Fruit fly (Drosophila melanogaster): ENCODE data around the gene NijA.

NijA gene

dm6 chr3L:10682725-10683367 lies 13.8 kb downstream of the NijA start (continued):
- TF ChIP-seq croc (GFP tag; conservative IDR thresholded peaks at IDR 0.05) (peak; percentile 97), CG18476 (GFP tag; optimal IDR thresholded peaks at IDR 0.05) (peak; percentile 96), CG12104 (GFP tag; optimal IDR thresholded peaks at IDR 0.05) (peak; percentile 99), TFAM (GFP tag; optimal IDR thresholded peaks at IDR 0.05) (peak; percentile 77), fu2 (GFP tag; optimal IDR thresholded peaks at IDR 0.05) (peak; percentile 76), dm (GFP tag; optimal IDR thresholded peaks at IDR 0.05) (peak; percentile 69), esg (GFP tag; conservative IDR thresholded peaks at IDR 0.05) (peak; percentile 98), Bdp1 (GFP tag; optimal IDR thresholded peaks at IDR 0.05) (peak; percentile 81), Lim3 (GFP tag; IDR thresholded peaks at IDR 0.05) (peak; percentile 93; the same call in 1 of the 2 replicates), repo (GFP tag; optimal IDR thresholded peaks at IDR 0.05) (peak; percentile 40), prd (optimal IDR thresholded peaks at IDR 0.05) (no peak), prd (GFP tag; IDR thresholded peaks at IDR 0.05) (peak; percentile 97), CG11723 (GFP tag; optimal IDR thresholded peaks at IDR 0.05) (peak; percentile 98), CG10209 (GFP tag; optimal IDR thresholded peaks at IDR 0.05) (peak; percentile 99), tll (GFP tag; optimal IDR thresholded peaks at IDR 0.05) (peak in 1 of 2 experiments; percentile 17), Gsc (GFP tag; IDR thresholded peaks at IDR 0.05) (no peak; the same call in 1 of the 2 replicates), CG10366 (GFP tag; IDR thresholded peaks at IDR 0.05) (peak; percentile 97), pum (GFP tag; optimal IDR thresholded peaks at IDR 0.05) (peak; percentile 79), Dp (GFP tag; optimal IDR thresholded peaks at IDR 0.05) (peak; percentile 17), kni (GFP tag; optimal IDR thresholded peaks at IDR 0.05) (peak; percentile 83), Doc2 (GFP tag; IDR thresholded peaks at IDR 0.05) (no peak; the same call in none of the 2 replicates), seq (GFP tag; IDR thresholded peaks at IDR 0.05) (peak; percentile 99), CG3163 (GFP tag; optimal IDR thresholded peaks at IDR 0.05) (peak; percentile 52), trh (GFP tag; optimal IDR thresholded peaks at IDR 0.05) (peak; percentile 93), amos (GFP tag; IDR thresholded peaks at IDR 0.05; ENCODE audit: partially characterized antibody) (no peak; the same call in 1 of the 2 replicates), Rfx (GFP tag; IDR thresholded peaks at IDR 0.05) (peak; percentile 97), CG3726 (GFP tag; IDR thresholded peaks at IDR 0.05) (peak; percentile 94; the same call in 2 of the 3 replicates), Lpt (GFP tag; optimal IDR thresholded peaks at IDR 0.05) (no peak), CG18599 (GFP tag; optimal IDR thresholded peaks at IDR 0.05) (peak; percentile 99), HLH4C (GFP tag; IDR thresholded peaks at IDR 0.05; ENCODE audit: partially characterized antibody) (no peak), CG2889 (GFP tag; IDR thresholded peaks at IDR 0.05) (peak; percentile 92), Taf1 (GFP tag; IDR thresholded peaks at IDR 0.05) (peak; percentile 92), row (GFP tag; IDR thresholded peaks at IDR 0.05) (peak; percentile 99), HLHmδ (GFP tag; optimal IDR thresholded peaks at IDR 0.05) (peak; percentile 83), Oli (tag; optimal IDR thresholded peaks at IDR 0.05) (peak; percentile 99), toy (GFP tag; IDR thresholded peaks at IDR 0.05) (peak; percentile 92), CG16815 (GFP tag; optimal IDR thresholded peaks at IDR 0.05) (peak; percentile 98), CG34422 (GFP tag; IDR thresholded peaks at IDR 0.05) (peak; percentile 96; the same call in 2 of the 3 replicates), CG6654 (GFP tag; optimal IDR thresholded peaks at IDR 0.05) (peak; percentile 91), Blimp-1 (GFP tag; optimal IDR thresholded peaks at IDR 0.05) (peak; percentile 96), gem (tag; optimal IDR thresholded peaks at IDR 0.05) (peak; percentile 99), run (tag; optimal IDR thresholded peaks at IDR 0.05) (peak; percentile 97), sna (GFP tag; IDR thresholded peaks at IDR 0.05; ENCODE audit: partially characterized antibody) (no peak), CG32772 (GFP tag; IDR thresholded peaks at IDR 0.05) (peak; percentile 96), Ets97D (GFP tag; optimal IDR thresholded peaks at IDR 0.05) (peak; percentile 35), tna (GFP tag; IDR thresholded peaks at IDR 0.05; ENCODE audit: partially characterized antibody) (no peak), gt (GFP tag; IDR thresholded peaks at IDR 0.05) (peak; percentile 85), tio (GFP tag; optimal IDR thresholded peaks at IDR 0.05) (peak; percentile 99), yki (optimal IDR thresholded peaks at IDR 0.05) (no peak), scrt (GFP tag; optimal IDR thresholded peaks at IDR 0.05) (peak; percentile 94)
